Fruit fly (Drosophila melanogaster): ENCODE measurements around the gene pic.

Gene pic

DNA sequence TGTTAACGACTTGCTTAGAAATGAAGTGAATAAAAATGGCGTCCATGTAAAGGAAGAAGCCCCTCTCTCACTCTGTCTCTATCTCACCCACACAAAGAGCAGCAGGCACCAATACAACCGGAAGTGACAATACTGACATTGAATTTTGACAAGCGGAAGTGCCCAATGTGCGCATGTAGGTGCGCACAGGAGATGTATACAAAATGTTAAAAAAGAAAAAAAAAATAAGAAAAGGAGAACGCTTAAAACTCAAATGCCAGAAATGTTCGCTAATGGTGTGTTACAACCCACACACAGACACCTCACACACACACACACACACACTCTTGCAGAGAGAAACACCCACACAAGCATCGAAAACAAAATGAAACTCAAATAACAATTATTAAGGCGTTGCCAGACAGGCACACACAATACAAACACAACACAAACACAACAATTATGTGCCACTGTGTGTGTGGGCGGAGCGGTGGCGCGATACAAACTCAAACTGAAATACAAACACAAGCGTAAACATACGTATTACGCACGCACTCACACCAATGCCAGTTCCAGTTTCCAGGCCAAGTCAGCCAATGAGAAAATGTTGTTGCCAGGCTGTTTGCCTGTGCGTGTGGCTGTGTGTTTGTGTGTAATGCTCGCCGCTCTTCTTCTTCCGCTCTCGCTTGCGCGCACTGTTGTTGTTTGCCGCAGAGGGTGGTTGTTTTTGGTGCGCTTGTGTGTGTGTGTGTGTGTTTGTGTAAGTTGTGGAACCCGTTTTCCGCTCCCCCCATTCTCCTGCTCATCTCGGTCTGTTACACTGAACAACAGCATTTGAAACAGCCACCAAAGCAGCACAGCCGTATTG, 11.9 kb downstream of the pic start (continued):
- TF ChIP-seq YL-1 (GFP tag; optimal IDR thresholded peaks at IDR 0.05): no peak
- TF ChIP-seq CG8924 (tag; optimal IDR thresholded peaks at IDR 0.05): peak; percentile 60
- TF ChIP-seq CG18011 (GFP tag; optimal IDR thresholded peaks at IDR 0.05): no peak
- TF ChIP-seq Usf (GFP tag; optimal IDR thresholded peaks at IDR 0.05): no peak
- no peak for TF ChIP-seq CG18764 (GFP tag; optimal IDR thresholded peaks at IDR 0.05)
- no peak for TF ChIP-seq CG14965 (GFP tag; optimal IDR thresholded peaks at IDR 0.05; ENCODE audit: borderline replicate concordance)
- TF ChIP-seq CG6689 (GFP tag; IDR thresholded peaks at IDR 0.05): no peak
- no peak for TF ChIP-seq CG1529 (GFP tag; optimal IDR thresholded peaks at IDR 0.05)
- no peak for TF ChIP-seq CG15601 (tag; optimal IDR thresholded peaks at IDR 0.05)
- TF ChIP-seq klu (GFP tag; IDR thresholded peaks at IDR 0.05): peak; percentile 30; the same call in 1 of the 2 replicates
- no peak for TF ChIP-seq NK7.1 (GFP tag; optimal IDR thresholded peaks at IDR 0.05)
- no peak for TF ChIP-seq Hr39 (optimal IDR thresholded peaks at IDR 0.05)
- peak; percentile 95 for TF ChIP-seq CG17385 (GFP tag; optimal IDR thresholded peaks at IDR 0.05)
- TF ChIP-seq Dp (GFP tag; optimal IDR thresholded peaks at IDR 0.05): no peak
- TF ChIP-seq lab (GFP tag; optimal IDR thresholded peaks at IDR 0.05): no peak
- TF ChIP-seq NC2β (GFP tag; optimal IDR thresholded peaks at IDR 0.05): no peak
- no peak for TF ChIP-seq dm (GFP tag; optimal IDR thresholded peaks at IDR 0.05)
- TF ChIP-seq Dek (tag; optimal IDR thresholded peaks at IDR 0.05): no peak
- TF ChIP-seq crc (GFP tag; optimal IDR thresholded peaks at IDR 0.05): no peak
- TF ChIP-seq NFAT (GFP tag; IDR thresholded peaks at IDR 0.05): no peak
- TF ChIP-seq Hey (tag; optimal IDR thresholded peaks at IDR 0.05): peak; percentile 7
- no peak for TF ChIP-seq pum (GFP tag; optimal IDR thresholded peaks at IDR 0.05)
- TF ChIP-seq gsb-n (tag; optimal IDR thresholded peaks at IDR 0.05): peak; percentile 50
- no peak for TF ChIP-seq Bdp1 (GFP tag; optimal IDR thresholded peaks at IDR 0.05)
- no peak for TF ChIP-seq Tbp (GFP tag; optimal IDR thresholded peaks at IDR 0.05)
- no peak for TF ChIP-seq Chrac-16 (GFP tag; optimal IDR thresholded peaks at IDR 0.05)
- no peak for TF ChIP-seq Hsf (GFP tag; optimal IDR thresholded peaks at IDR 0.05)
- TF ChIP-seq fd96Cb (tag; optimal IDR thresholded peaks at IDR 0.05): no peak
- TF ChIP-seq ci (GFP tag; IDR thresholded peaks at IDR 0.05): 0 out of 3 replicates have a peak, but pooled peaks have one; percentile 42
- TF ChIP-seq CG9609 (GFP tag; optimal IDR thresholded peaks at IDR 0.05): no peak
- no peak for TF ChIP-seq ap (GFP tag; IDR thresholded peaks at IDR 0.05)
- TF ChIP-seq CG13894 (tag; optimal IDR thresholded peaks at IDR 0.05): no peak
- TF ChIP-seq CG2678 (tag; optimal IDR thresholded peaks at IDR 0.05): no peak
- peak; percentile 3 for TF ChIP-seq CG13424 (tag; optimal IDR thresholded peaks at IDR 0.05)
- peak in 1 of 2 experiments; percentile 78 for TF ChIP-seq Dfd (GFP tag; optimal IDR thresholded peaks at IDR 0.05)
- peak; percentile 95 for TF ChIP-seq seq (GFP tag; IDR thresholded peaks at IDR 0.05)
- no peak for TF ChIP-seq CG3065 (GFP tag; optimal IDR thresholded peaks at IDR 0.05)
- no peak for TF ChIP-seq CG7271 (tag; optimal IDR thresholded peaks at IDR 0.05)
- no peak for TF ChIP-seq CG2120 (GFP tag; optimal IDR thresholded peaks at IDR 0.05)
- peak; percentile 63 for TF ChIP-seq zen (tag; optimal IDR thresholded peaks at IDR 0.05)
- TF ChIP-seq Xrp1 (GFP tag; IDR thresholded peaks at IDR 0.05): no peak
- TF ChIP-seq trh (GFP tag; optimal IDR thresholded peaks at IDR 0.05): no peak
- no peak for TF ChIP-seq CG43689 (GFP tag; IDR thresholded peaks at IDR 0.05)
- TF ChIP-seq bigmax (GFP tag; optimal IDR thresholded peaks at IDR 0.05): no peak
- TF ChIP-seq mld (GFP tag; IDR thresholded peaks at IDR 0.05; ENCODE audit: partially characterized antibody): no peak
- no peak for TF ChIP-seq CG4820 (GFP tag; optimal IDR thresholded peaks at IDR 0.05)
- TF ChIP-seq CG11560 (tag; IDR thresholded peaks at IDR 0.05): no peak
- TF ChIP-seq MESR4 (GFP tag; optimal IDR thresholded peaks at IDR 0.05): no peak
- peak; percentile 53 for TF ChIP-seq CG10543 (GFP tag; optimal IDR thresholded peaks at IDR 0.05)
- no peak for TF ChIP-seq CG12155 (GFP tag; optimal IDR thresholded peaks at IDR 0.05)

Measured in whole organism, embryonic.